Fruit fly (Drosophila melanogaster) whole organism, embryonic: ENCODE results near the gene tinc.

Source experiments
- CG10267 ChIP-seq: fragments of 200-800 bp; sonication (Bioruptor generic); optimal IDR thresholded peaks from 2 replicates; lab custom pipeline; 2018; ENCODE audit warnings: missing biosample characterization, mild to moderate bottlenecking, missing genetic modification characterization, moderate library complexity
- CG11093 ChIP-seq: fragments of 200-800 bp; sonication (Bioruptor generic); IDR thresholded peaks from 3 replicates; pipeline ENCODE4 v1.3.6; 2022; ENCODE audit warnings: missing biosample characterization, missing genetic modification characterization
- CG11504 ChIP-seq: fragments of 200-800 bp; sonication (Bioruptor generic); optimal IDR thresholded peaks from 3 replicates; lab custom pipeline; 2019; ENCODE audit warnings: missing biosample characterization, mild to moderate bottlenecking, missing genetic modification characterization, moderate library complexity
- CG12104 ChIP-seq: fragments of 200-800 bp; sonication (Bioruptor generic); optimal IDR thresholded peaks from 3 replicates; lab custom pipeline; 2016; ENCODE audit warnings: missing biosample characterization, missing genetic modification characterization
- CG12299 ChIP-seq: fragments of 200-800 bp; sonication (Bioruptor generic); optimal IDR thresholded peaks from 2 replicates; lab custom pipeline; 2018; ENCODE audit warnings: missing biosample characterization, mild to moderate bottlenecking, missing genetic modification characterization
- CG14667 ChIP-seq: fragments of 200-800 bp; sonication (Bioruptor generic); IDR thresholded peaks from 2 replicates; pipeline ENCODE4 v1.3.6; 2022; ENCODE audit warnings: missing biosample characterization, missing genetic modification characterization
- CG1602 ChIP-seq: fragments of 200-800 bp; sonication (Bioruptor generic); optimal IDR thresholded peaks from 3 replicates; lab custom pipeline; 2016; ENCODE audit warnings: missing biosample characterization, missing genetic modification characterization
- CG17802 ChIP-seq: fragments of 200-800 bp; sonication (Bioruptor generic); optimal IDR thresholded peaks from 2 replicates; lab custom pipeline; 2018; ENCODE audit warnings: missing biosample characterization, mild to moderate bottlenecking, missing genetic modification characterization, moderate library complexity
- CG2129 ChIP-seq: fragments of 200-800 bp; sonication (Bioruptor generic); IDR thresholded peaks from 2 replicates; pipeline ENCODE4 v1.3.6; 2022; ENCODE audit warnings: missing biosample characterization, missing genetic modification characterization; ENCODE audit not compliant: partially characterized antibody
- CG30431 ChIP-seq: fragments of 200-800 bp; sonication (Bioruptor generic); optimal IDR thresholded peaks from 2 replicates; lab custom pipeline; 2017; ENCODE audit warnings: missing biosample characterization, missing genetic modification characterization
- CG3847 ChIP-seq: fragments of 200-800 bp; sonication (Bioruptor generic); IDR thresholded peaks from 2 replicates; pipeline ENCODE4 v1.3.6; 2022; ENCODE audit warnings: missing biosample characterization, missing genetic modification characterization
- CG4282 ChIP-seq: fragments of 200-800 bp; sonication (Bioruptor generic); optimal IDR thresholded peaks from 2 replicates; lab custom pipeline; 2016; ENCODE audit warnings: missing biosample characterization, missing genetic modification characterization
- CG4854 ChIP-seq: fragments of 200-800 bp; sonication (Bioruptor generic); optimal IDR thresholded peaks from 2 replicates; lab custom pipeline; 2016; ENCODE audit warnings: missing biosample characterization, missing genetic modification characterization, inconsistent platforms
- CG5180 ChIP-seq: fragments of 200-800 bp; sonication (Bioruptor generic); optimal IDR thresholded peaks from 3 replicates; lab custom pipeline; 2017; ENCODE audit warnings: missing biosample characterization, missing genetic modification characterization, mild to moderate bottlenecking, moderate library complexity, missing genetic modification reagents
- CG6813 ChIP-seq: fragments of 200-800 bp; sonication (Bioruptor generic); optimal IDR thresholded peaks from 2 replicates; lab custom pipeline; 2017; ENCODE audit warnings: missing biosample characterization, missing genetic modification characterization, mild to moderate bottlenecking, moderate library complexity, missing genetic modification reagents
- CG7839 ChIP-seq: fragments of 200-800 bp; sonication (Bioruptor generic); optimal IDR thresholded peaks from 3 replicates; lab custom pipeline; 2018; ENCODE audit warnings: missing biosample characterization, mild to moderate bottlenecking, missing genetic modification characterization, moderate library complexity
- CG7928 ChIP-seq: fragments of 200-800 bp; sonication (Bioruptor generic); optimal IDR thresholded peaks from 2 replicates; lab custom pipeline; 2017; ENCODE audit warnings: missing biosample characterization, mild to moderate bottlenecking, missing genetic modification characterization
- CG9727 ChIP-seq: fragments of 200-800 bp; sonication (Bioruptor generic); optimal IDR thresholded peaks from 3 replicates; lab custom pipeline; 2017; ENCODE audit warnings: missing biosample characterization, mild to moderate bottlenecking, missing genetic modification characterization
- CG9817 ChIP-seq: fragments of 200-800 bp; sonication (Bioruptor generic); optimal IDR thresholded peaks from 2 replicates; lab custom pipeline; 2018; ENCODE audit warnings: missing biosample characterization, mild to moderate bottlenecking, missing genetic modification characterization, moderate library complexity
- Deaf1 ChIP-seq: fragments of 200-800 bp; optimal IDR thresholded peaks from 3 replicates; lab custom pipeline; 2019; ENCODE audit warnings: missing biosample characterization, mild to moderate bottlenecking, missing genetic modification characterization, moderate library complexity
- Gsc ChIP-seq: fragments of 200-800 bp; sonication (Bioruptor generic); IDR thresholded peaks from 2 replicates; pipeline ENCODE4 v1.3.6; 2022; ENCODE audit warnings: missing biosample characterization, missing genetic modification characterization
- Hr3 ChIP-seq: fragments of 200-800 bp; sonication (Bioruptor generic); optimal IDR thresholded peaks from 3 replicates; lab custom pipeline; 2016; ENCODE audit warnings: missing biosample characterization, missing genetic modification characterization
- NC2α ChIP-seq: fragments of 200-800 bp; sonication (Bioruptor generic); optimal IDR thresholded peaks from 2 replicates; lab custom pipeline; 2016; ENCODE audit warnings: missing biosample characterization, missing genetic modification characterization
- Nf-YB ChIP-seq: fragments of 200-800 bp; sonication (Bioruptor generic); optimal IDR thresholded peaks from 3 replicates; lab custom pipeline; 2019; ENCODE audit warnings: missing biosample characterization, mild to moderate bottlenecking, missing genetic modification characterization, moderate library complexity
- Oaz ChIP-seq: fragments of 200-800 bp; sonication (Bioruptor generic); IDR thresholded peaks from 2 replicates; pipeline ENCODE4 v1.3.6; 2022; ENCODE audit warnings: missing biosample characterization, missing genetic modification characterization
- Sin3A ChIP-seq: fragments of >200 bp; optimal IDR thresholded peaks from 2 replicates; lab custom pipeline; 2018
- Usf ChIP-seq: fragments of 200-800 bp; sonication (Bioruptor generic); optimal IDR thresholded peaks from 2 replicates; lab custom pipeline; 2017; ENCODE audit warnings: missing genotype, missing biosample characterization, missing genetic modification characterization
- Vsx1 ChIP-seq: fragments of 200-800 bp; sonication (Bioruptor generic); optimal IDR thresholded peaks from 2 replicates; lab custom pipeline; 2017; ENCODE audit warnings: missing biosample characterization, mild to moderate bottlenecking, missing genetic modification characterization, missing genetic modification reagents
- Xbp1 ChIP-seq: fragments of 200-800 bp; sonication (Bioruptor generic); optimal IDR thresholded peaks from 3 replicates; lab custom pipeline; 2016; ENCODE audit warnings: missing biosample characterization, mild to moderate bottlenecking, missing genetic modification characterization
- ara ChIP-seq: fragments of 200-800 bp; sonication (Bioruptor generic); IDR thresholded peaks from 2 replicates; pipeline ENCODE4 v1.3.6; 2022; ENCODE audit warnings: missing biosample characterization, missing genetic modification characterization
- croc ChIP-seq: fragments of 200-800 bp; sonication (Bioruptor generic); conservative IDR thresholded peaks from 3 replicates; pipeline ENCODE4 v1.3.6; 2022; ENCODE audit warnings: missing biosample characterization, missing genetic modification characterization
- dati ChIP-seq: fragments of 200-800 bp; sonication (Bioruptor generic); IDR thresholded peaks from 2 replicates; pipeline ENCODE4 v1.3.6; 2022; ENCODE audit warnings: missing biosample characterization, missing genetic modification characterization
- dimm ChIP-seq: fragments of 200-800 bp; sonication (Bioruptor generic); IDR thresholded peaks from 2 replicates; pipeline ENCODE4 v1.3.6; 2022; ENCODE audit warnings: missing biosample characterization, missing genetic modification characterization
- disco-r ChIP-seq: fragments of 200-800 bp; sonication (Bioruptor generic); optimal IDR thresholded peaks from 2 replicates; lab custom pipeline; 2016; ENCODE audit warnings: missing biosample characterization, missing genetic modification characterization
- dysf ChIP-seq: fragments of 200-800 bp; sonication (Bioruptor generic); IDR thresholded peaks from 3 replicates; pipeline ENCODE4 v1.3.6; 2022; ENCODE audit warnings: missing biosample characterization, missing genetic modification characterization
- gem ChIP-seq: fragments of 200-800 bp; sonication (Bioruptor generic); optimal IDR thresholded peaks from 2 replicates; lab custom pipeline; 2019; ENCODE audit warnings: missing biosample characterization, mild to moderate bottlenecking, missing genetic modification characterization, moderate library complexity
- gfzf ChIP-seq: fragments of 200-800 bp; sonication (Bioruptor generic); optimal IDR thresholded peaks from 2 replicates; lab custom pipeline; 2016; ENCODE audit warnings: missing biosample characterization, mild to moderate bottlenecking, missing genetic modification characterization, moderate library complexity
- grau ChIP-seq: fragments of 200-800 bp; optimal IDR thresholded peaks from 3 replicates; lab custom pipeline; 2019; ENCODE audit warnings: missing biosample characterization, mild to moderate bottlenecking, missing genetic modification characterization, moderate library complexity
- hth ChIP-seq: fragments of >200 bp; optimal IDR thresholded peaks from 2 replicates; lab custom pipeline; 2017; ENCODE audit warnings: inconsistent platforms
- ind ChIP-seq: fragments of 200-800 bp; sonication (Bioruptor generic); optimal IDR thresholded peaks from 3 replicates; lab custom pipeline; 2016; ENCODE audit warnings: missing biosample characterization, missing genetic modification characterization
- lmd ChIP-seq: fragments of 200-800 bp; sonication (Bioruptor generic); IDR thresholded peaks from 2 replicates; pipeline ENCODE4 v1.3.6; 2022; ENCODE audit warnings: missing biosample characterization, missing genetic modification characterization
- mam ChIP-seq: fragments of 200-800 bp; sonication (Bioruptor generic); optimal IDR thresholded peaks from 3 replicates; lab custom pipeline; 2016; ENCODE audit warnings: missing biosample characterization, missing genetic modification characterization
- org-1 ChIP-seq: fragments of 200-800 bp; sonication (Bioruptor generic); optimal IDR thresholded peaks from 2 replicates; lab custom pipeline; 2017; ENCODE audit warnings: missing biosample characterization, missing genetic modification characterization
- run ChIP-seq: fragments of 200-800 bp; sonication (Bioruptor generic); optimal IDR thresholded peaks from 3 replicates; lab custom pipeline; 2018; ENCODE audit warnings: missing biosample characterization, mild to moderate bottlenecking, missing genetic modification characterization
- sob ChIP-seq: fragments of 200-800 bp; sonication (Bioruptor generic); IDR thresholded peaks from 2 replicates; pipeline ENCODE4 v1.3.6; 2022; ENCODE audit warnings: missing biosample characterization, missing genetic modification characterization
- sr ChIP-seq: fragments of 200-800 bp; sonication (Bioruptor generic); IDR thresholded peaks from 3 replicates; pipeline ENCODE4 v1.3.6; 2022; ENCODE audit warnings: missing biosample characterization, missing genetic modification characterization
- trem ChIP-seq: fragments of 200-800 bp; optimal IDR thresholded peaks from 3 replicates; lab custom pipeline; 2019; ENCODE audit warnings: missing biosample characterization, mild to moderate bottlenecking, missing genetic modification characterization, moderate library complexity
- vfl ChIP-seq: fragments of 200-800 bp; sonication (Bioruptor generic); optimal IDR thresholded peaks from 2 replicates; lab custom pipeline; 2016; ENCODE audit warnings: missing biosample characterization, missing genetic modification characterization
- wek ChIP-seq: fragments of 200-800 bp; sonication (Bioruptor generic); optimal IDR thresholded peaks from 3 replicates; lab custom pipeline; 2018; ENCODE audit warnings: missing biosample characterization, mild to moderate bottlenecking, missing genetic modification characterization, moderate library complexity
- z ChIP-seq: fragments of 200-800 bp; sonication (Bioruptor generic); IDR thresholded peaks from 3 replicates; pipeline ENCODE4 v1.3.6; 2022; ENCODE audit warnings: missing biosample characterization, missing genetic modification characterization

The tinc gene

DNA sequence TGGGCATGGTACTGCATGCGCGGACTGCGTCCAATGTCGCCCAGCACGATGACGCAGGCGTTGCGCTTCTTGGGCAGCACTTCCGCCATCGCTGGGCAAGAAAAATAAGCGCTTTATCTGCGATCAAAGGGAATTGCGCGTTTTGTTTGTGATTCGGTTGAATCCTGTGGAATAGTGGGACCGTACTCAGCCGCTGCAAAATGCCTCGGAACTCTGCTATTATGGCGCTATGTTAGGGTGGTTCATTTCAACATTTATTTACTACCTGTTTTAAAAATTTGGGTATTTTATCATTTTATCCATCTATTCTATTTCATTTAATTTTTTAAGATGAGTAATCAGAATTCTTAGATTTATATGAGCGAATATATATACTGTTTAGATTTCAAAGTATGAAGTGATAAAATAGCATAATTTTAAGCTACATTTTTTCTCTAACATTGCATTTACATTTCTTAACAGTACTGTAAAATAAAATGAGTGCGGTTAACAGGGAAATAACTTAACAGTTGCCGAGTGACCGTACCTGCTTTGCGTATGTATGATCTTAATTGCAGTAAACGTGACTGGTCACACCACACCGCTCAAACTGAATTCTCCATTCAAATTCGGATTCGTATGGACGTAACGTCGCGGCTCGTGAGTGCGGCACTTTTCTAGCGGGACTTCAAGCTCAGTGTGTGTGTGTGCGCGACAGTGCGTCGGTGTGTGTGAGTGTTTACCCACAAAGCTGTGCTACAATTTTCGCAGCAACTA, at the start of gene tinc, which contains the start of gene Alg1:
TSS of gene tinc (plus strand) at position 591 of the 756 bp plus-strand sequence.
TSS of gene Alg1 (minus strand) at position 184 of the 756 bp plus-strand sequence.
- TF ChIP-seq CG7839 (tag; lab: Kevin White, UChicago) (peak; percentile 77), lmd (GFP tag; lab: Robert Waterston, UW) (peak; percentile 45; the same call in 1 of the 2 replicates), Hr3 (GFP tag; lab: Kevin White, UChicago) (peak; percentile 64), CG11093 (no peak), CG9727 (peak; percentile 65), Nf-YB (peak; percentile 66), CG30431 (GFP tag; lab: Kevin White, UChicago) (no peak), disco-r (no peak), Oaz (GFP tag; lab: Robert Waterston, UW) (no peak; the same call in 1 of the 2 replicates), CG4282 (GFP tag; lab: Kevin White, UChicago) (no peak), vfl (GFP tag; lab: Kevin White, UChicago) (no peak), wek (GFP tag; lab: Kevin White, UChicago) (peak; percentile 87), Gsc (GFP tag; lab: Robert Waterston, UW) (no peak), CG9817 (tag; lab: Kevin White, UChicago) (peak; percentile 61), Deaf1 (tag; lab: Kevin White, UChicago) (peak; percentile 49), CG6813 (GFP tag; lab: Kevin White, UChicago) (no peak), CG4854 (GFP tag; lab: Kevin White, UChicago) (no peak), CG3847 (peak; percentile 69), z (peak; percentile 35; the same call in 1 of the 3 replicates), CG14667 (GFP tag; lab: Robert Waterston, UW) (no peak), CG1602 (GFP tag; lab: Kevin White, UChicago) (peak; percentile 52), CG17802 (no peak), dati (no peak), sob (peak; percentile 45; the same call in 1 of the 2 replicates), ara (no peak), ind (GFP tag; lab: Kevin White, UChicago) (peak; percentile 49), dysf (GFP tag; lab: Robert Waterston, UW) (peak; percentile 61; the same call in 2 of the 3 replicates), NC2α (no peak), Xbp1 (GFP tag; lab: Kevin White, UChicago) (peak; percentile 64), CG5180 (peak; percentile 4), CG12104 (GFP tag; lab: Kevin White, UChicago) (no peak), sr (GFP tag; lab: Robert Waterston, UW) (no peak), org-1 (GFP tag; lab: Kevin White, UChicago) (peak; percentile 6), CG10267 (tag; lab: Kevin White, UChicago) (peak; percentile 78), CG11504 (peak; percentile 79), dimm (no peak), mam (peak; percentile 55), croc (GFP tag; lab: Robert Waterston, UW) (no peak), CG7928 (no peak), CG2129 (no peak), Vsx1 (no peak), gfzf (GFP tag; lab: Kevin White, UChicago) (peak; percentile 89), Sin3A (lab: Kevin White, UChicago) (peak; percentile 32), hth (lab: Kevin White, UChicago) (no peak), trem (tag; lab: Kevin White, UChicago) (peak; percentile 64), gem (peak; percentile 88), Usf (GFP tag; lab: Kevin White, UChicago) (no peak), run (peak; percentile 37), CG12299 (tag; lab: Kevin White, UChicago) (peak; percentile 77), grau (tag; lab: Kevin White, UChicago) (peak; percentile 80)
